Fruit fly (Drosophila melanogaster) whole organism, prepupa: ENCODE measurements around the gene Nlg4.

ENCODE experiments used
- OdsH ChIP-seq: fragments of 200-800 bp; sonication (Bioruptor generic); optimal IDR thresholded peaks from 3 replicates; lab custom pipeline; 2016; ENCODE audit warnings: missing biosample characterization, missing genetic modification characterization
- Sox102F ChIP-seq: fragments of 200-800 bp; sonication (Bioruptor generic); optimal IDR thresholded peaks from 2 replicates; lab custom pipeline; 2016; ENCODE audit warnings: missing biosample characterization, mild to moderate bottlenecking, missing genetic modification characterization

DNA sequence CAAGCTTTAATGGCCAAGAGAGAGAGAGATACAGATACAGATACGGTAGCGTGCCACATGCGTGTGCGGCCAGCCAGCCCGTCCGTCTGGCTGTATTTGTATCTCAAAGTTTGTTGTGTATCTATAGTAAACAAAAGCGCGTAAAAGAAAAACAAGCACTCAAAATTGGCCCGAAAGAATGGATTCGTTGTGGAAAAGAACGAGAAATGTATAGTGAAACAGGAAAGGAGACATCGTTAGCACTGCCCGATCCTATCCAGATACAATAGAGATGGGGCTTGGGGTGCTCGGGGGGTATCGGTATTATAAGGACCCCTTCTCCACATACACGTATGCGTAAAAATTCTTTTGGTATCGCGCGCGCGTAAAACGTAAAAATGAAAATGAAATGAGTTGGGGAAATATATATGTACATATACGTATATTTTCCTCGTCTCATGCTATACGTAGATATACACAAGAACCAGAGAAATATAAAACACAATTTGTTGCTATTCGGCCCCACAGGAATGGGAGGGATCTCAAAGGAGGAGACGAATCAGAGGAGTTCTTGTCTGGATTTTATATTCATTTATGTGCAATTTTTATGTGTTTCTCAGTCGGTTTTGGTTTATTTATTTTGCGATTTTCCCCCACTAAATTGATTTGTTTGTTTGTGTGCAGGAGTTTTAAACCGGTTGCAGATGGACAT, 59.3 kb downstream of the Nlg4 start:
- no peak for TF ChIP-seq OdsH (GFP tag; lab: Kevin White, UChicago)
- peak; percentile 7 for TF ChIP-seq Sox102F (GFP tag; lab: Kevin White, UChicago)
